Fruit fly (Drosophila melanogaster) S2 (cell line): ENCODE results near the gene CG44139.

Experiments used
- CG8478 ChIP-seq: fragments of >200 bp; optimal IDR thresholded peaks from 2 replicates; lab custom pipeline; 2018
- CTCF ChIP-seq, 2 experiments: fragments of >200 bp; optimal IDR thresholded peaks; 2 replicates each; lab custom pipeline; 2018

Gene CG44139

dm6 chr2L:2473842-2474386, 49.3 kb downstream of the CG44139 start:
- no peak for TF ChIP-seq CG8478 (lab: Kevin White, UChicago)
- TF ChIP-seq CTCF (optimal IDR thresholded peaks at IDR 0.05; lab: Kevin White, UChicago), result no peak
